Worm (Caenorhabditis elegans): ENCODE data around the gene npax-1.
A peak's percentile ranks its signal among the peaks of the same experiment; 100 is the strongest.

npax-1 gene

ce11 chrII:7289923-7290476, 41.1 kb downstream of the npax-1 start, which contains the start of gene C30G12.2 (continued):
- TF ChIP-seq pha-4 (GFP tag; IDR thresholded peaks at IDR 0.05): no peak
- no peak for TF ChIP-seq pha-4 (tag; optimal IDR thresholded peaks at IDR 0.05)
- TF ChIP-seq nhr-28 (tag; optimal IDR thresholded peaks at IDR 0.05): peak; percentile 58
- peak; percentile 88 for TF ChIP-seq ceh-20 (GFP tag; IDR thresholded peaks at IDR 0.05)
- TF ChIP-seq nhr-11 (tag; optimal IDR thresholded peaks at IDR 0.05): no peak
- TF ChIP-seq tra-1 (GFP tag; IDR thresholded peaks at IDR 0.05): peak; percentile 89
- no peak for TF ChIP-seq snpc-4 (tag; optimal IDR thresholded peaks at IDR 0.05)
- TF ChIP-seq hmg-1.1 (GFP tag; IDR thresholded peaks at IDR 0.05): no peak
- no peak for TF ChIP-seq mxl-3 (GFP tag; optimal IDR thresholded peaks at IDR 0.05)
- TF ChIP-seq nhr-77 (tag; optimal IDR thresholded peaks at IDR 0.05): no peak
- peak; percentile 100 for TF ChIP-seq dmd-6 (GFP tag; IDR thresholded peaks at IDR 0.05)
- no peak for TF ChIP-seq snpc-1.2 (GFP tag; IDR thresholded peaks at IDR 0.05)
- no peak for TF ChIP-seq vab-7 (GFP tag; IDR thresholded peaks at IDR 0.05)
- no peak for TF ChIP-seq lim-7 (GFP tag; IDR thresholded peaks at IDR 0.05)
- no peak for TF ChIP-seq aly-2 (tag; optimal IDR thresholded peaks at IDR 0.05)
- TF ChIP-seq hlh-11 (tag; optimal IDR thresholded peaks at IDR 0.05): peak; percentile 69
- TF ChIP-seq mep-1 (tag; optimal IDR thresholded peaks at IDR 0.05): no peak
- no peak for TF ChIP-seq F26F4.8 (GFP tag; conservative IDR thresholded peaks at IDR 0.05)

- TF ChIP-seq hlh-11 (tag; optimal IDR thresholded peaks at IDR 0.05): peak; percentile 68
- TF ChIP-seq hlh-30 (tag; optimal IDR thresholded peaks at IDR 0.05; ENCODE audit: insufficient read depth): peak; percentile 83
- no peak for TF ChIP-seq dmd-9 (GFP tag; IDR thresholded peaks at IDR 0.05)
- peak in 1 of 2 experiments; percentile 98 for TF ChIP-seq unc-62 (GFP tag; optimal IDR thresholded peaks at IDR 0.05 in 1 of 2)
- no peak for TF ChIP-seq unc-62 (tag; optimal IDR thresholded peaks at IDR 0.05)
- peak; percentile 74 for TF ChIP-seq dve-1 (tag; optimal IDR thresholded peaks at IDR 0.05; ENCODE audit: insufficient read depth)
- TF ChIP-seq egl-43 (GFP tag; IDR thresholded peaks at IDR 0.05): no peak
- no peak for TF ChIP-seq Y105C5A.15 (GFP tag; IDR thresholded peaks at IDR 0.05)
- peak in 1 of 2 experiments; percentile 88 for TF ChIP-seq mdl-1 (tag; optimal IDR thresholded peaks at IDR 0.05)
- TF ChIP-seq tra-1 (GFP tag; IDR thresholded peaks at IDR 0.05): peak; percentile 67; the same call in 1 of the 2 replicates
- peak; percentile 97 for TF ChIP-seq php-3 (GFP tag; IDR thresholded peaks at IDR 0.05)
- TF ChIP-seq nhr-28 (tag; optimal IDR thresholded peaks at IDR 0.05): peak; percentile 78
- peak; percentile 84 for TF ChIP-seq dmd-6 (GFP tag; IDR thresholded peaks at IDR 0.05)
- TF ChIP-seq nhr-102 (tag; optimal IDR thresholded peaks at IDR 0.05): peak; percentile 77
- TF ChIP-seq ceh-20 (GFP tag; IDR thresholded peaks at IDR 0.05): peak; percentile 94
- peak; percentile 23 for TF ChIP-seq aha-1 (tag)
- peak; percentile 45 for TF ChIP-seq nhr-25 (tag; optimal IDR thresholded peaks at IDR 0.05; ENCODE audit: borderline replicate concordance, insufficient read depth)
- TF ChIP-seq daf-16 (GFP tag; optimal IDR thresholded peaks at IDR 0.05): no peak
- TF ChIP-seq daf-16 (tag; optimal IDR thresholded peaks at IDR 0.05): peak; percentile 70
- TF ChIP-seq mxl-3 (GFP tag; optimal IDR thresholded peaks at IDR 0.05): peak; percentile 42
- no peak for TF ChIP-seq egl-27 (tag; optimal IDR thresholded peaks at IDR 0.05)
- TF ChIP-seq mdt-29 (GFP tag; IDR thresholded peaks at IDR 0.05): no peak
- peak; percentile 50 for TF ChIP-seq nhr-48 (tag; optimal IDR thresholded peaks at IDR 0.05)
- TF ChIP-seq nhr-10 (tag; optimal IDR thresholded peaks at IDR 0.05): no peak
Observed at ce11 chrII:7287709-7288108, 43.4 kb downstream of the npax-1 start.

ce11 chrII:7287140-7287539, 44.0 kb downstream of the npax-1 start:
- TF ChIP-seq dmd-8 (GFP tag; IDR thresholded peaks at IDR 0.05): no peak
- TF ChIP-seq Y75B8A.6 (GFP tag; IDR thresholded peaks at IDR 0.05): no peak
- TF ChIP-seq php-3 (GFP tag; IDR thresholded peaks at IDR 0.05): peak; percentile 63; the same call in 1 of the 2 replicates
- no peak for TF ChIP-seq F44E2.7 (GFP tag; IDR thresholded peaks at IDR 0.05)
- TF ChIP-seq pqm-1 (tag; optimal IDR thresholded peaks at IDR 0.05): peak; percentile 20
- no peak for TF ChIP-seq duxl-1 (tag; optimal IDR thresholded peaks at IDR 0.05; ENCODE audit: poor library complexity)
- TF ChIP-seq nhr-28 (tag; optimal IDR thresholded peaks at IDR 0.05): peak; percentile 78
- no peak for TF ChIP-seq unc-39 (tag; optimal IDR thresholded peaks at IDR 0.05)
- peak in 1 of 2 experiments; percentile 1 for TF ChIP-seq lsy-2 (tag; optimal IDR thresholded peaks at IDR 0.05)
- peak; percentile 38 for TF ChIP-seq mxl-3 (GFP tag; optimal IDR thresholded peaks at IDR 0.05)
- peak; percentile 70 for TF ChIP-seq ceh-20 (GFP tag; IDR thresholded peaks at IDR 0.05)
- TF ChIP-seq daf-19 (GFP tag; conservative IDR thresholded peaks at IDR 0.05): no peak
- no peak for TF ChIP-seq madf-9 (GFP tag; conservative IDR thresholded peaks at IDR 0.05)
- no peak for TF ChIP-seq lin-38 (GFP tag; IDR thresholded peaks at IDR 0.05)
- TF ChIP-seq pha-4 (GFP tag; IDR thresholded peaks at IDR 0.05): no peak
- TF ChIP-seq pha-4 (tag; optimal IDR thresholded peaks at IDR 0.05): no peak
- TF ChIP-seq hif-1 (tag; optimal IDR thresholded peaks at IDR 0.05): peak in 1 of 2 experiments; percentile 40
- TF ChIP-seq gei-8 (GFP tag; optimal IDR thresholded peaks at IDR 0.05): peak; percentile 9
- TF ChIP-seq hlh-11 (tag; optimal IDR thresholded peaks at IDR 0.05): peak; percentile 37

Data from whole organism, L4 larva.